Worm (Caenorhabditis elegans) whole organism, L2 larva: ENCODE results near the gene cog-1.

Experiments used
- C34F6.9 ChIP-seq: fragments of 150-350 bp; optimal IDR thresholded peaks from 2 replicates; lab custom pipeline; 2014; ENCODE audit warnings: missing biosample characterization, missing genetic modification characterization
- F13H6.1 ChIP-seq: sonication (generic microtip); optimal IDR thresholded peaks from 2 replicates; lab custom pipeline; 2016; ENCODE audit warnings: missing genetic modification characterization, missing compliant biosample characterization
- R02D3.7 ChIP-seq: fragments of 150-350 bp; optimal IDR thresholded peaks from 2 replicates; lab custom pipeline; 2014; ENCODE audit warnings: missing biosample characterization, missing genetic modification characterization
- ceh-16 ChIP-seq: fragments of 150-350 bp; optimal IDR thresholded peaks from 2 replicates; lab custom pipeline; 2014; ENCODE audit warnings: missing biosample characterization, missing genetic modification characterization
- ceh-82 ChIP-seq: fragments of 150-350 bp; optimal IDR thresholded peaks from 2 replicates; lab custom pipeline; 2014; ENCODE audit warnings: missing biosample characterization, missing genetic modification characterization
- crh-2 ChIP-seq: sonication (generic microtip); optimal IDR thresholded peaks from 2 replicates; lab custom pipeline; 2017; ENCODE audit warnings: missing biosample characterization, missing genetic modification characterization
- dmd-4 ChIP-seq: sonication (generic microtip); optimal IDR thresholded peaks from 2 replicates; lab custom pipeline; 2017; ENCODE audit warnings: missing biosample characterization, missing genetic modification characterization
- egl-27 ChIP-seq: sonication (generic microtip); optimal IDR thresholded peaks from 3 replicates; lab custom pipeline; 2017; ENCODE audit warnings: missing biosample characterization, missing genetic modification reagents, missing genetic modification characterization
- elt-3 ChIP-seq: sonication (generic microtip); optimal IDR thresholded peaks from 2 replicates; lab custom pipeline; 2017; ENCODE audit warnings: missing biosample characterization, missing genetic modification characterization
- gmeb-1 ChIP-seq: fragments of 150-350 bp; optimal IDR thresholded peaks from 2 replicates; lab custom pipeline; 2014; ENCODE audit warnings: missing biosample characterization, missing genetic modification characterization
- lin-11 ChIP-seq: fragments of 150-350 bp; sonication (generic microtip); optimal IDR thresholded peaks from 2 replicates; lab custom pipeline; 2014; ENCODE audit warnings: missing biosample characterization, missing genetic modification characterization, inconsistent platforms, mixed read lengths
- lin-13 ChIP-seq: fragments of 150-350 bp; optimal IDR thresholded peaks from 2 replicates; lab custom pipeline; 2014; ENCODE audit warnings: missing biosample characterization, missing genetic modification reagents, missing genetic modification characterization
- lsy-2 ChIP-seq, 2 experiments: fragments of 150-350 bp in 1 of 2; sonication (generic microtip) in 1 of 2; optimal IDR thresholded peaks; 2 replicates each; lab custom pipeline; 2014 to 2017; ENCODE audit warnings: missing biosample characterization in 2 of 2, missing genetic modification characterization in 2 of 2
- mbf-1 ChIP-seq: sonication (generic microtip); optimal IDR thresholded peaks from 2 replicates; lab custom pipeline; 2017; ENCODE audit warnings: missing biosample characterization, missing genetic modification characterization
- mdl-1 ChIP-seq, 2 experiments: fragments of 150-350 bp in 1 of 2; sonication (generic microtip) in 1 of 2; optimal IDR thresholded peaks; 2 replicates each; lab custom pipeline; 2017; ENCODE audit warnings: missing biosample characterization in 2 of 2, missing genetic modification characterization in 2 of 2
- nhr-10 ChIP-seq: sonication (generic microtip); optimal IDR thresholded peaks from 2 replicates; lab custom pipeline; 2017; ENCODE audit warnings: missing biosample characterization, missing genetic modification characterization
- nhr-11 ChIP-seq: fragments of 150-350 bp; optimal IDR thresholded peaks from 2 replicates; lab custom pipeline; 2014; ENCODE audit warnings: missing biosample characterization, missing genetic modification characterization
- nhr-12 ChIP-seq: fragments of 150-350 bp; optimal IDR thresholded peaks from 2 replicates; lab custom pipeline; 2014; ENCODE audit warnings: missing biosample characterization, missing genetic modification characterization
- nhr-129 ChIP-seq: fragments of 150-350 bp; optimal IDR thresholded peaks from 2 replicates; lab custom pipeline; 2014; ENCODE audit warnings: missing biosample characterization, missing genetic modification characterization
- nhr-21 ChIP-seq: fragments of 150-350 bp; optimal IDR thresholded peaks from 2 replicates; lab custom pipeline; 2014; ENCODE audit warnings: missing biosample characterization, missing genetic modification characterization
- nhr-237 ChIP-seq: fragments of 150-350 bp; optimal IDR thresholded peaks from 2 replicates; lab custom pipeline; 2014; ENCODE audit warnings: missing biosample characterization, missing genetic modification characterization
- nhr-25 ChIP-seq: fragments of 150-350 bp; sonication (generic microtip); optimal IDR thresholded peaks from 3 replicates; lab custom pipeline; 2014; ENCODE audit warnings: missing biosample characterization, missing genetic modification characterization
- nhr-6 ChIP-seq: fragments of 150-350 bp; optimal IDR thresholded peaks from 2 replicates; lab custom pipeline; 2014; ENCODE audit warnings: missing biosample characterization, missing genetic modification characterization
- peb-1 ChIP-seq: fragments of 150-350 bp; optimal IDR thresholded peaks from 2 replicates; lab custom pipeline; 2014; ENCODE audit warnings: missing biosample characterization, missing genetic modification characterization
- sma-3 ChIP-seq: sonication (generic microtip); optimal IDR thresholded peaks from 2 replicates; lab custom pipeline; 2016; ENCODE audit warnings: missing genetic modification reagents, missing genetic modification characterization, missing compliant biosample characterization
- sma-9 ChIP-seq, 2 experiments: fragments of 150-350 bp in 1 of 2; sonication (generic microtip) in 1 of 2; optimal IDR thresholded peaks; 2 replicates each; lab custom pipeline; 2014 to 2016; ENCODE audit warnings: missing genetic modification characterization in 2 of 2, mild to moderate bottlenecking in 1 of 2, missing biosample characterization in 1 of 2, missing compliant biosample characterization in 1 of 2, missing genetic modification reagents in 1 of 2, moderate library complexity in 1 of 2
- snpc-4 ChIP-seq: fragments of 150-350 bp; optimal IDR thresholded peaks from 2 replicates; lab custom pipeline; 2014; ENCODE audit warnings: missing biosample characterization, missing genetic modification characterization
- unc-39 ChIP-seq: fragments of 150-350 bp; optimal IDR thresholded peaks from 2 replicates; lab custom pipeline; 2014; ENCODE audit warnings: missing biosample characterization, missing genetic modification characterization
- unc-55 ChIP-seq: fragments of 150-350 bp; sonication (generic microtip); optimal IDR thresholded peaks from 3 replicates; lab custom pipeline; 2014; ENCODE audit warnings: missing biosample characterization, missing genetic modification reagents, missing genetic modification characterization
- unc-62 ChIP-seq: fragments of 150-350 bp; optimal IDR thresholded peaks from 2 replicates; lab custom pipeline; 2014; ENCODE audit warnings: missing biosample characterization, missing genetic modification reagents, missing genetic modification characterization
- zag-1 ChIP-seq: fragments of 150-350 bp; optimal IDR thresholded peaks from 2 replicates; lab custom pipeline; 2014; ENCODE audit warnings: missing biosample characterization, missing genetic modification characterization
- ztf-1 ChIP-seq: fragments of 200-800 bp; sonication (Bioruptor generic); conservative IDR thresholded peaks from 2 replicates; pipeline ENCODE4 v1.3.6; 2022; ENCODE audit warnings: missing genetic modification characterization, missing compliant biosample characterization
- ztf-11 ChIP-seq: sonication (generic microtip); optimal IDR thresholded peaks from 2 replicates; lab custom pipeline; 2017; ENCODE audit warnings: missing biosample characterization, missing genetic modification characterization
- ztf-4 ChIP-seq: fragments of 150-350 bp; optimal IDR thresholded peaks from 2 replicates; lab custom pipeline; 2014; ENCODE audit warnings: missing biosample characterization, missing genetic modification characterization

cog-1 gene

DNA sequence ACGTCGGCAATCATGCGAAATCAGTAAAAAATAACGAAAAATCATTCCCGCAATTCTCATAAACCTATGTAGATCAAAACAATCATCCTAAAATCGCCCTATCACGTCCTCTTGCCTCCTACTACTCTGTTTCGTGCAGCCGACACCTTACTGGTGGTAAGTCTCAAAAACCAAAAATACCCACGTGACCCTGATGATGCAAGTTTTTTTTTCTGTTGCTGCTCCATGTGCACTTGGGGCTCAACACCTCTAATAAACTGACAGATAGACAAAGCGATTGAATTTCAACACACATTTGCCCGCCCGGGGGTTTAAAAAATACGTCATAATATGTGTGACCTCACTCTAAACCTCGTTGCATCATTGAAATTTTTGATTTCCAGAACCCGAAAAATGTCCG lies 14.6 kb downstream of the cog-1 start:
- peak; percentile 66 for TF ChIP-seq nhr-129 (tag; lab: Kevin White, UChicago)
- TF ChIP-seq snpc-4 (tag; lab: Kevin White, UChicago), result peak; percentile 80
- no peak for TF ChIP-seq mdl-1 (tag; optimal IDR thresholded peaks at IDR 0.05; lab: Kevin White, UChicago)

- TF ChIP-seq mdl-1 (tag; optimal IDR thresholded peaks at IDR 0.05; lab: Kevin White, UChicago) (no peak), nhr-21 (tag; lab: Kevin White, UChicago) (no peak)
Observed at ce11 chrII:14919148-14919755, 17.0 kb downstream of the cog-1 start, which contains the start of gene pde-3. TSS of gene pde-3 (plus strand) at chrII:14919705.

DNA sequence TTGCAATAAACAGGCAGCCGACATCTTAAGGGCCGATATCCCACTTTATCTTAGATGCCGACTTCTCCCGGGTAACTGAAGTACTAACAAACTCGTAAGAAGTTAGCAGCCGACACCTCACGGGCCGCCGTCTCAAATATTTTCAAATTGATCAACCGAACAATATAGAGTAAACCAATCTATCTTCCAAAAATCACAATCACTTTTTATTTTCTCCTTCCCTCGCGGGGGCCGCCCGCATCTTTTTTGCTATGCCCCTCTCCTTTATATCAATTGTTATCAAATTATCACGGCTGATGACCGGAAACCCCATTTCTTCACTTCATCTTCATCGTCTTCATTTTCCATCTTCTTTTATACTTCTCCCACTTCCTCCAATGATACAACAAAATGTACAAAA lies 26.5 kb downstream of the cog-1 start:
- TF ChIP-seq nhr-12 (no peak), ztf-11 (tag; lab: Kevin White, UChicago) (no peak), nhr-11 (no peak), ztf-1 (GFP tag; lab: Robert Waterston, UW) (no peak), unc-39 (no peak), egl-27 (no peak), sma-3 (GFP tag; lab: Kevin White, UChicago) (peak; percentile 51), snpc-4 (tag; lab: Kevin White, UChicago) (peak; percentile 88), gmeb-1 (tag; lab: Kevin White, UChicago) (no peak), unc-55 (GFP tag; lab: Kevin White, UChicago) (no peak), lsy-2 (tag; optimal IDR thresholded peaks at IDR 0.05; lab: Kevin White, UChicago) (no peak), ceh-82 (no peak)

ce11 chrII:14935431-14936071 lies 33.3 kb downstream of the cog-1 start:
- no peak for TF ChIP-seq nhr-237 (tag; lab: Kevin White, UChicago)
- no peak for TF ChIP-seq peb-1 (tag; lab: Kevin White, UChicago)
- TF ChIP-seq ztf-11 (tag; lab: Kevin White, UChicago), result no peak
- no peak for TF ChIP-seq lin-13
- TF ChIP-seq mbf-1 (tag; lab: Kevin White, UChicago), result no peak
- TF ChIP-seq nhr-10, result no peak
- no peak for TF ChIP-seq ztf-4 (tag; lab: Kevin White, UChicago)

ce11 chrII:14938319-14938718 lies 36.0 kb downstream of the cog-1 start:
- TF ChIP-seq C34F6.9 (peak; percentile 2), zag-1 (tag; lab: Kevin White, UChicago) (no peak), sma-9 (GFP tag; optimal IDR thresholded peaks at IDR 0.05; lab: Kevin White, UChicago) (peak; percentile 63), sma-9 (tag; optimal IDR thresholded peaks at IDR 0.05; lab: Kevin White, UChicago) (no peak), lsy-2 (tag; optimal IDR thresholded peaks at IDR 0.05; lab: Kevin White, UChicago) (no peak)

DNA sequence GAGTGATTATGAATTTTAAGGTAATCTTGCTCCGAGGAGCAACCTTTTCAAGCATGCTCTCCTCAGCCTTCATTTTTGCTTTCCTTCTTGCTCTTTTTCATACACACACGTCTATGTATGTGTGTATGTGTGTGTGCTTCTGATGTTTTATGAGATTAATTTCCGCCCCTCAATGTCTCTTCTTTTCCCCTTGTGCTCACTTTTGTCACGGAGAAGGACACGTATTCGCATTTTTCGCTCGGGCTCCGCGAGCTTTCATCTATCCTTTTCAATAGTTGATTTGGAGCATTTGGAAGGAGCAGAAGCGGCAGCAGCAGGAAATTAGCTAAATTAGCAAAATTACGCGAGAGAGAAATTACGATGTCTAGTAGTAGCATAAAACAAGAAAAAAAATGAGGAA lies 38.0 kb downstream of the cog-1 start:
- TF ChIP-seq nhr-11 (no peak), nhr-25 (no peak), mdl-1 (tag; optimal IDR thresholded peaks at IDR 0.05; lab: Kevin White, UChicago) (no peak), unc-62 (GFP tag; lab: Kevin White, UChicago) (no peak), sma-3 (GFP tag; lab: Kevin White, UChicago) (no peak), ztf-1 (GFP tag; lab: Robert Waterston, UW) (no peak), dmd-4 (tag; lab: Kevin White, UChicago) (no peak), lin-11 (tag; lab: Kevin White, UChicago) (no peak), ztf-4 (tag; lab: Kevin White, UChicago) (no peak), nhr-12 (no peak)

DNA sequence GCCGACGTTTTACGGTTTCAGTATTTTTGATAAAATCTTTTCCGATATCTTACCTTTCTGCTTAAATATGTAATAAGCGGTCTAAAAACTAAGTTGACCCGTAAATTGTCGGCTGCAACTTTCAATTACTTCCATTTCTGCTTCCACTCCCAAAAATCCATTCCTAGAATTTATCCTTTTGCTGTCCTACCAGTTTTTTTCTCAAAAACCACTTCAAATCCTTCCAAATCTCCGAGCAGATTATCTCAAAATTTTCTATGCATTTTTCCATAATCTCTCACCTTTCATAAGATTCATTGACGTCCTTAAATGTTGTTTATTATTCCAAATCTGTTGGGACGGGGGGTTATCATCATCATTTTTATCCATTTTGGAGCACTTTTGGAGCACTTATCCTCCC lies 38.7 kb downstream of the cog-1 start:
- TF ChIP-seq unc-55 (GFP tag; lab: Kevin White, UChicago) (no peak), sma-3 (GFP tag; lab: Kevin White, UChicago) (no peak), crh-2 (tag; lab: Kevin White, UChicago) (no peak), C34F6.9 (no peak), R02D3.7 (tag; lab: Kevin White, UChicago) (no peak), ceh-16 (tag; lab: Kevin White, UChicago) (no peak), gmeb-1 (tag; lab: Kevin White, UChicago) (no peak), unc-62 (GFP tag; lab: Kevin White, UChicago) (no peak), ztf-11 (tag; lab: Kevin White, UChicago) (no peak), nhr-11 (no peak), sma-9 (GFP tag; optimal IDR thresholded peaks at IDR 0.05; lab: Kevin White, UChicago) (no peak), sma-9 (tag; optimal IDR thresholded peaks at IDR 0.05; lab: Kevin White, UChicago) (no peak), F13H6.1 (no peak), lin-13 (no peak), peb-1 (tag; lab: Kevin White, UChicago) (no peak), nhr-25 (no peak), nhr-6 (no peak), elt-3 (no peak)
